Worm (Caenorhabditis elegans) whole organism, L4 larva: ENCODE results near the gene srlf-33.
A peak's percentile ranks its signal among the peaks of the same experiment; 100 is the strongest.

ENCODE experiments used
- D1046.2 ChIP-seq: fragments of 200-800 bp; sonication (Bioruptor generic); IDR thresholded peaks from 2 replicates; pipeline ENCODE4 v1.3.6; 2022; ENCODE audit warnings: missing genetic modification characterization, missing compliant biosample characterization
- F10B5.3 ChIP-seq: sonication (generic microtip); optimal IDR thresholded peaks from 2 replicates; lab custom pipeline; 2016; ENCODE audit warnings: mild to moderate bottlenecking, missing genetic modification characterization, missing compliant biosample characterization
- F37D6.2 ChIP-seq: sonication (generic microtip); optimal IDR thresholded peaks from 2 replicates; lab custom pipeline; 2016; ENCODE audit warnings: mild to moderate bottlenecking, missing genetic modification characterization, missing compliant biosample characterization
- aha-1 ChIP-seq: fragments of 150-350 bp; peaks from one replicate; lab custom pipeline; 2014; ENCODE audit warnings: missing biosample characterization, missing genetic modification characterization
- attf-4 ChIP-seq: sonication (generic microtip); optimal IDR thresholded peaks from 3 replicates; lab custom pipeline; 2017; ENCODE audit warnings: missing biosample characterization, missing genetic modification characterization
- ceh-62 ChIP-seq: sonication (generic microtip); optimal IDR thresholded peaks from 2 replicates; lab custom pipeline; 2017; ENCODE audit warnings: missing biosample characterization, missing genetic modification characterization
- cey-2 ChIP-seq: sonication (generic microtip); optimal IDR thresholded peaks from 3 replicates; lab custom pipeline; 2017; ENCODE audit warnings: missing genetic modification characterization, mild to moderate bottlenecking, missing compliant biosample characterization, antibody characterized with exemption, borderline replicate concordance; ENCODE audit not compliant: insufficient read depth
- daf-16 ChIP-seq, 3 experiments: sonication (generic microtip); optimal IDR thresholded peaks; 2 replicates each; lab custom pipeline; 2016 to 2017; ENCODE audit warnings: missing genetic modification characterization in 3 of 3, missing genetic modification reagents in 3 of 3, mild to moderate bottlenecking in 2 of 3, missing compliant biosample characterization in 2 of 3, missing biosample characterization in 1 of 3, moderate library complexity in 1 of 3
- daf-8 ChIP-seq: fragments of 200-800 bp; sonication (Bioruptor generic); IDR thresholded peaks from 2 replicates; pipeline ENCODE4 v1.3.6; 2022; ENCODE audit warnings: missing genetic modification characterization, missing compliant biosample characterization
- dmd-6 ChIP-seq: fragments of 200-800 bp; sonication (Bioruptor generic); IDR thresholded peaks from 2 replicates; pipeline ENCODE4 v1.3.6; 2022; ENCODE audit warnings: missing genetic modification reagents, missing genetic modification characterization, missing compliant biosample characterization
- dmd-9 ChIP-seq: fragments of 200-800 bp; sonication (Bioruptor generic); IDR thresholded peaks from 2 replicates; pipeline ENCODE4 v1.3.6; 2022; ENCODE audit warnings: missing genetic modification reagents, missing genetic modification characterization, missing compliant biosample characterization
- dve-1 ChIP-seq: sonication (generic microtip); optimal IDR thresholded peaks from 2 replicates; lab custom pipeline; 2017; ENCODE audit warnings: antibody characterized with exemption, mild to moderate bottlenecking, missing genetic modification characterization, missing compliant biosample characterization; ENCODE audit not compliant: insufficient read depth
- egl-43 ChIP-seq: fragments of 200-800 bp; sonication (Bioruptor generic); IDR thresholded peaks from 2 replicates; pipeline ENCODE4 v1.3.6; 2022; ENCODE audit warnings: missing genetic modification reagents, missing genetic modification characterization, missing compliant biosample characterization
- gei-8 ChIP-seq: fragments of 200-800 bp; sonication (Bioruptor generic); optimal IDR thresholded peaks from 2 replicates; lab custom pipeline; 2018; ENCODE audit warnings: mild to moderate bottlenecking, missing genetic modification characterization, missing compliant biosample characterization
- hlh-11 ChIP-seq: fragments of 200-800 bp; sonication (Bioruptor generic); optimal IDR thresholded peaks from 2 replicates; lab custom pipeline; 2018; ENCODE audit warnings: mild to moderate bottlenecking, missing genetic modification characterization, missing compliant biosample characterization
- hlh-30 ChIP-seq: sonication (generic microtip); optimal IDR thresholded peaks from 2 replicates; lab custom pipeline; 2017; ENCODE audit warnings: antibody characterized with exemption, mild to moderate bottlenecking, missing genetic modification characterization, missing compliant biosample characterization; ENCODE audit not compliant: insufficient read depth
- jun-1 ChIP-seq: fragments of 150-350 bp; optimal IDR thresholded peaks from 2 replicates; lab custom pipeline; 2014; ENCODE audit warnings: missing biosample characterization, missing genetic modification reagents, missing genetic modification characterization
- lin-1 ChIP-seq: fragments of 200-800 bp; sonication (Bioruptor generic); IDR thresholded peaks from 2 replicates; pipeline ENCODE4 v1.3.6; 2022; ENCODE audit warnings: missing genetic modification reagents, missing genetic modification characterization, missing compliant biosample characterization
- madf-9 ChIP-seq: fragments of 200-800 bp; sonication (Bioruptor generic); conservative IDR thresholded peaks from 2 replicates; pipeline ENCODE4 v1.3.6; 2022; ENCODE audit warnings: missing genetic modification reagents, missing genetic modification characterization, missing compliant biosample characterization
- mep-1 ChIP-seq: fragments of 150-350 bp; sonication (generic microtip); optimal IDR thresholded peaks from 3 replicates; lab custom pipeline; 2014; ENCODE audit warnings: missing biosample characterization, missing genetic modification characterization
- mxl-2 ChIP-seq: fragments of 200-800 bp; sonication (Bioruptor generic); conservative IDR thresholded peaks from 2 replicates; pipeline ENCODE4 v1.3.6; 2022; ENCODE audit warnings: missing genetic modification reagents, missing genetic modification characterization, missing compliant biosample characterization
- mxl-3 ChIP-seq: fragments of 200-800 bp; sonication (Bioruptor generic); optimal IDR thresholded peaks from 2 replicates; lab custom pipeline; 2018; ENCODE audit warnings: mild to moderate bottlenecking, missing genetic modification characterization, missing compliant biosample characterization
- nhr-10 ChIP-seq: fragments of 150-350 bp; optimal IDR thresholded peaks from 2 replicates; lab custom pipeline; 2014; ENCODE audit warnings: missing biosample characterization, missing genetic modification characterization
- nhr-11 ChIP-seq: fragments of 150-350 bp; optimal IDR thresholded peaks from 2 replicates; lab custom pipeline; 2014; ENCODE audit warnings: missing biosample characterization, missing genetic modification characterization
- nhr-25 ChIP-seq: sonication (generic microtip); optimal IDR thresholded peaks from 2 replicates; lab custom pipeline; 2017; ENCODE audit warnings: missing genetic modification characterization, mild to moderate bottlenecking, missing compliant biosample characterization, antibody characterized with exemption, moderate library complexity, borderline replicate concordance; ENCODE audit not compliant: insufficient read depth
- nhr-28 ChIP-seq: fragments of 150-350 bp; optimal IDR thresholded peaks from 2 replicates; lab custom pipeline; 2014; ENCODE audit warnings: missing biosample characterization, missing genetic modification characterization
- nhr-41 ChIP-seq: fragments of 200-800 bp; sonication (Bioruptor generic); IDR thresholded peaks from 2 replicates; pipeline ENCODE4 v1.3.6; 2022; ENCODE audit warnings: missing genetic modification reagents, missing genetic modification characterization, missing compliant biosample characterization
- nhr-48 ChIP-seq: sonication (generic microtip); optimal IDR thresholded peaks from 2 replicates; lab custom pipeline; 2016; ENCODE audit warnings: mild to moderate bottlenecking, missing genetic modification characterization, missing compliant biosample characterization
- nhr-76 ChIP-seq: fragments of 150-350 bp; optimal IDR thresholded peaks from 2 replicates; lab custom pipeline; 2014; ENCODE audit warnings: missing biosample characterization, missing genetic modification characterization
- pha-4 ChIP-seq, 2 experiments: fragments of 150-350 bp in 1 of 2; fragments of 200-800 bp in 1 of 2; sonication (Bioruptor generic) in 1 of 2; IDR thresholded peaks in 1 of 2; optimal IDR thresholded peaks in 1 of 2; 2 replicates each; pipeline versions ENCODE4 v1.3.6 to Lab custom; 2014 to 2022; ENCODE audit warnings: missing genetic modification characterization in 2 of 2, missing genetic modification reagents in 2 of 2, missing biosample characterization in 1 of 2, missing compliant biosample characterization in 1 of 2
- pqm-1 ChIP-seq: sonication (generic microtip); optimal IDR thresholded peaks from 2 replicates; lab custom pipeline; 2017; ENCODE audit warnings: missing biosample characterization, missing genetic modification characterization
- sdz-12 ChIP-seq: fragments of 200-800 bp; sonication (Bioruptor generic); optimal IDR thresholded peaks from 2 replicates; lab custom pipeline; 2018; ENCODE audit warnings: mild to moderate bottlenecking, missing genetic modification characterization, missing compliant biosample characterization
- snpc-4 ChIP-seq: fragments of 150-350 bp; optimal IDR thresholded peaks from 2 replicates; lab custom pipeline; 2014; ENCODE audit warnings: missing biosample characterization, missing genetic modification characterization
- tra-1 ChIP-seq: fragments of 200-800 bp; sonication (Bioruptor generic); IDR thresholded peaks from 2 replicates; pipeline ENCODE4 v1.3.6; 2022; ENCODE audit warnings: missing genetic modification reagents, missing genetic modification characterization, missing compliant biosample characterization
- unc-62 ChIP-seq, 3 experiments: fragments of 150-350 bp in 1 of 3; sonication (generic microtip); optimal IDR thresholded peaks in 2 of 3; peaks in 1 of 3; 1 replicate in 1 of 3; 2 replicates in 2 of 3; lab custom pipeline; 2014 to 2017; ENCODE audit warnings: missing biosample characterization in 3 of 3, missing genetic modification characterization in 3 of 3, missing genetic modification reagents in 3 of 3, missing genotype in 1 of 3
- zag-1 ChIP-seq: fragments of 150-350 bp; optimal IDR thresholded peaks from 2 replicates; lab custom pipeline; 2014; ENCODE audit warnings: missing biosample characterization, missing genetic modification characterization
- ztf-7 ChIP-seq: fragments of 150-350 bp; optimal IDR thresholded peaks from 2 replicates; lab custom pipeline; 2014; ENCODE audit warnings: missing biosample characterization, missing genetic modification characterization

The srlf-33 gene

ce11 chrIV:11913295-11913940, 11.8 kb downstream of the srlf-33 start (continued):
- no peak for TF ChIP-seq attf-4 (tag; lab: Kevin White, UChicago)
- TF ChIP-seq nhr-76 = no peak
- TF ChIP-seq D1046.2 (GFP tag; lab: Robert Waterston, UW) = no peak

DNA sequence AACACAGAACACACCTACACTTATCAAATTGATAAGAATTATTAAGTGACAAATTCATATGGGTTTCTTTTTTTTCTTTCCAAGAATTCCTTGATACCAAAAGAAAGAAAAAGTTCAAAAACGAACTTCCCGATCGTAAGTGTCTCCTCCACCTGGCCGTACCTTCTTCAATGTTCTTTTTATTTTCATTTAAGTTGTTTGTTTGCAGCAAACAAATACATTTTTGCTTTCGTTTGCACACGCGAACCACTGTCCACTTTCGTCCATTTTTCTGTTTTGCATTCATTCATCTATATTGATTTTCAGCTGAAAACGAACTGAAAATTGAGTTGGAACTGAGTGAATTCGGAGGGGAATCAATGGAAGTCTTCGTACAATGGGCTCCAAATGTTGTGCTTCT, 13.5 kb downstream of the srlf-33 start, which contains the start of gene VZK822L.2:
TSS of gene VZK822L.2 (plus strand) at position 301 of the 400 bp plus-strand sequence.
- TF ChIP-seq daf-16 (GFP tag; optimal IDR thresholded peaks at IDR 0.05; lab: Kevin White, UChicago) (no peak), daf-16 (tag; optimal IDR thresholded peaks at IDR 0.05; lab: Kevin White, UChicago) (peak; percentile 17), aha-1 (tag; lab: Kevin White, UChicago) (peak; percentile 43), dmd-6 (GFP tag; lab: Robert Waterston, UW) (peak; percentile 33; the same call in 1 of the 2 replicates), unc-62 (GFP tag; optimal IDR thresholded peaks at IDR 0.05 in 1 of 2; lab: Kevin White, UChicago) (peak in 1 of 2 experiments; percentile 18), unc-62 (tag; optimal IDR thresholded peaks at IDR 0.05; lab: Kevin White, UChicago) (no peak), daf-8 (GFP tag; lab: Robert Waterston, UW) (no peak), tra-1 (GFP tag; lab: Robert Waterston, UW) (no peak), zag-1 (tag; lab: Kevin White, UChicago) (no peak), jun-1 (no peak), sdz-12 (no peak), pqm-1 (tag; lab: Kevin White, UChicago) (peak; percentile 40), nhr-28 (tag; lab: Kevin White, UChicago) (peak; percentile 23)
- TF ChIP-seq, all 104 proteins: peak for 6

DNA sequence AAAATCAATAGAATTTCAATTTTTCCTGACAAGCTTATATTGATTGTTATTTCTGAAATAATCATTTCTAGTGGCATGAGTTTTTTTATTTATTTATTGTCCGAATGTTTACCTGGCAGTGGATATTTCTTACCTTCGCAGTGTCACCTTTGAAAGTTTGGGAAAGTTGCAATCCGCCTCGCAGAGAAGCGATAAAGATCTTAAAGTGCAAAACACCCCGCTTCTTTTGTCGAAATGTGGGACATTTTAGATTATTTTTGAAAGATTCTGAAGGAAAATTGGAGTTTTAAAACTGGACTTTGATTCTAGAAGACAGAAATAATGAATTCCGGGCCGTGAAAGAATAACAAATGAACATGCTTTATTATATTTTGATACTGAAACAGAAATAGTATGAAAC, 16.5 kb downstream of the srlf-33 start:
- TF ChIP-seq nhr-11 (tag; lab: Kevin White, UChicago) (no peak), hlh-11 (tag; lab: Kevin White, UChicago) (no peak), nhr-41 (GFP tag; lab: Robert Waterston, UW) (no peak), F10B5.3 (no peak), nhr-28 (tag; lab: Kevin White, UChicago) (no peak), ceh-62 (tag; lab: Kevin White, UChicago) (no peak)

ce11 chrIV:11903676-11904075, 21.6 kb downstream of the srlf-33 start:
- TF ChIP-seq daf-16 (GFP tag; optimal IDR thresholded peaks at IDR 0.05; lab: Kevin White, UChicago) (no peak), daf-16 (tag; optimal IDR thresholded peaks at IDR 0.05; lab: Kevin White, UChicago) (no peak), aha-1 (tag; lab: Kevin White, UChicago) (peak; percentile 24)

- TF ChIP-seq hlh-30 (peak; percentile 33), mep-1 (tag; lab: Kevin White, UChicago) (peak; percentile 34), dve-1 (tag; lab: Kevin White, UChicago) (peak; percentile 27), lin-1 (no peak), madf-9 (no peak), aha-1 (tag; lab: Kevin White, UChicago) (peak; percentile 55), nhr-28 (tag; lab: Kevin White, UChicago) (peak; percentile 8), hlh-11 (tag; lab: Kevin White, UChicago) (peak; percentile 24), nhr-48 (peak; percentile 10), ztf-7 (no peak)
Observed at ce11 chrIV:11902832-11903231, 22.4 kb downstream of the srlf-33 start.

- TF ChIP-seq hlh-11 (tag; lab: Kevin White, UChicago) (peak; percentile 55), egl-43 (GFP tag; lab: Robert Waterston, UW) (no peak), cey-2 (tag; lab: Kevin White, UChicago) (peak; percentile 54), mep-1 (tag; lab: Kevin White, UChicago) (peak; percentile 9), nhr-10 (peak; percentile 34), nhr-28 (tag; lab: Kevin White, UChicago) (peak; percentile 48), mxl-2 (GFP tag; lab: Robert Waterston, UW) (peak; percentile 52; the same call in 1 of the 2 replicates), dmd-6 (GFP tag; lab: Robert Waterston, UW) (peak; percentile 49; the same call in 1 of the 2 replicates), gei-8 (GFP tag; lab: Kevin White, UChicago) (no peak), snpc-4 (no peak), dmd-9 (GFP tag; lab: Robert Waterston, UW) (no peak), hlh-30 (peak; percentile 62), nhr-48 (peak; percentile 48), D1046.2 (GFP tag; lab: Robert Waterston, UW) (no peak), pha-4 (GFP tag; IDR thresholded peaks at IDR 0.05; lab: Robert Waterston, UW) (no peak), pha-4 (tag; optimal IDR thresholded peaks at IDR 0.05; lab: Kevin White, UChicago) (no peak), mxl-3 (GFP tag; lab: Kevin White, UChicago) (peak; percentile 11), F37D6.2 (tag; lab: Kevin White, UChicago) (no peak), nhr-25 (tag; lab: Kevin White, UChicago) (peak; percentile 66)
Observed at ce11 chrIV:11901215-11901614, 24.0 kb downstream of the srlf-33 start.
